Fruit fly (Drosophila melanogaster) whole organism, prepupa: ENCODE data around the gene Mrp4.

Experiments used
- CG10631 ChIP-seq: fragments of 200-800 bp; sonication (Bioruptor generic); optimal IDR thresholded peaks from 2 replicates; lab custom pipeline; 2016; ENCODE audit warnings: missing biosample characterization, missing genetic modification characterization
- CG10669 ChIP-seq: fragments of 200-800 bp; sonication (Bioruptor generic); optimal IDR thresholded peaks from 3 replicates; lab custom pipeline; 2018; ENCODE audit warnings: missing biosample characterization, mild to moderate bottlenecking, missing genetic modification characterization, moderate library complexity
- CG11294 ChIP-seq: fragments of 200-800 bp; sonication (Bioruptor generic); IDR thresholded peaks from 2 replicates; pipeline ENCODE4 v1.3.6; 2022; ENCODE audit warnings: missing biosample characterization, missing genetic modification characterization
- CG11762 ChIP-seq: fragments of 200-800 bp; sonication (Bioruptor generic); optimal IDR thresholded peaks from 3 replicates; lab custom pipeline; 2016; ENCODE audit warnings: missing biosample characterization, missing genetic modification characterization; ENCODE audit not compliant: insufficient read depth
- CG11902 ChIP-seq: fragments of 200-800 bp; sonication (Bioruptor generic); optimal IDR thresholded peaks from 3 replicates; lab custom pipeline; 2016; ENCODE audit warnings: missing biosample characterization, missing genetic modification characterization
- CG15336 ChIP-seq: fragments of 200-800 bp; sonication (Bioruptor generic); IDR thresholded peaks from 2 replicates; pipeline ENCODE4 v1.3.6; 2022; ENCODE audit warnings: missing biosample characterization, missing genetic modification characterization
- CG1621 ChIP-seq: fragments of 200-800 bp; sonication (Bioruptor generic); optimal IDR thresholded peaks from 3 replicates; lab custom pipeline; 2018; ENCODE audit warnings: missing biosample characterization, mild to moderate bottlenecking, missing genetic modification characterization
- CG16779 ChIP-seq: fragments of 200-800 bp; sonication (Bioruptor generic); optimal IDR thresholded peaks from 3 replicates; lab custom pipeline; 2017; ENCODE audit warnings: missing biosample characterization, mild to moderate bottlenecking, missing genetic modification characterization
- CG3032 ChIP-seq: fragments of 200-800 bp; optimal IDR thresholded peaks from 2 replicates; lab custom pipeline; 2019; ENCODE audit warnings: missing biosample characterization, mild to moderate bottlenecking, missing genetic modification characterization, moderate library complexity
- CG34406 ChIP-seq: fragments of 200-800 bp; sonication (Bioruptor generic); optimal IDR thresholded peaks from 3 replicates; lab custom pipeline; 2016; ENCODE audit warnings: missing biosample characterization, missing genetic modification characterization
- CG3919 ChIP-seq: fragments of 200-800 bp; sonication (Bioruptor generic); optimal IDR thresholded peaks from 3 replicates; lab custom pipeline; 2016; ENCODE audit warnings: missing biosample characterization, missing genetic modification characterization
- CG4318 ChIP-seq: fragments of 200-800 bp; sonication (Bioruptor generic); optimal IDR thresholded peaks from 3 replicates; lab custom pipeline; 2017; ENCODE audit warnings: missing biosample characterization, mild to moderate bottlenecking, missing genetic modification characterization
- CG6163 ChIP-seq: fragments of 200-800 bp; sonication (Bioruptor generic); IDR thresholded peaks from 3 replicates; pipeline ENCODE4 v1.3.6; 2022; ENCODE audit warnings: missing biosample characterization, missing genetic modification characterization
- CG6276 ChIP-seq: fragments of 200-800 bp; sonication (Bioruptor generic); optimal IDR thresholded peaks from 2 replicates; lab custom pipeline; 2017; ENCODE audit warnings: missing biosample characterization, mild to moderate bottlenecking, missing genetic modification characterization
- CG6792 ChIP-seq: fragments of 200-800 bp; sonication (Bioruptor generic); optimal IDR thresholded peaks from 3 replicates; lab custom pipeline; 2016; ENCODE audit warnings: missing biosample characterization, missing genetic modification characterization
- CG6854 ChIP-seq: fragments of 200-800 bp; sonication (Bioruptor generic); optimal IDR thresholded peaks from 2 replicates; lab custom pipeline; 2017; ENCODE audit warnings: missing biosample characterization, mild to moderate bottlenecking, missing genetic modification characterization
- CG7368 ChIP-seq: fragments of 200-800 bp; sonication (Bioruptor generic); optimal IDR thresholded peaks from 3 replicates; lab custom pipeline; 2016; ENCODE audit warnings: missing biosample characterization, missing genetic modification characterization
- CG8119 ChIP-seq: fragments of 200-800 bp; sonication (Bioruptor generic); IDR thresholded peaks from 3 replicates; pipeline ENCODE4 v1.3.6; 2022; ENCODE audit warnings: missing biosample characterization, missing genetic modification characterization
- CG8632 ChIP-seq: fragments of 200-800 bp; sonication (Bioruptor generic); optimal IDR thresholded peaks from 3 replicates; lab custom pipeline; 2016; ENCODE audit warnings: missing biosample characterization, missing genetic modification characterization
- CG9139 ChIP-seq: fragments of 200-800 bp; sonication (Bioruptor generic); optimal IDR thresholded peaks from 3 replicates; lab custom pipeline; 2017; ENCODE audit warnings: missing biosample characterization, mild to moderate bottlenecking, missing genetic modification characterization
- Eip75B ChIP-seq: fragments of 200-800 bp; sonication (Bioruptor generic); optimal IDR thresholded peaks from 3 replicates; lab custom pipeline; 2016; ENCODE audit warnings: missing biosample characterization, missing genetic modification characterization
- Eip93F ChIP-seq: fragments of 200-800 bp; sonication (Bioruptor generic); optimal IDR thresholded peaks from 2 replicates; lab custom pipeline; 2016; ENCODE audit warnings: missing biosample characterization, mild to moderate bottlenecking, missing genetic modification characterization
- Ets21C ChIP-seq: fragments of 200-800 bp; sonication (Bioruptor generic); optimal IDR thresholded peaks from 3 replicates; lab custom pipeline; 2016; ENCODE audit warnings: missing biosample characterization, missing genetic modification characterization
- Ets96B ChIP-seq: fragments of 200-800 bp; optimal IDR thresholded peaks from 2 replicates; lab custom pipeline; 2019; ENCODE audit warnings: missing biosample characterization, mild to moderate bottlenecking, missing genetic modification characterization, moderate library complexity
- Gug ChIP-seq: fragments of 200-800 bp; sonication (Bioruptor generic); IDR thresholded peaks from 2 replicates; pipeline ENCODE4 v1.3.6; 2022; ENCODE audit warnings: missing biosample characterization, missing genetic modification characterization
- Hr38 ChIP-seq: sonication (Bioruptor generic); optimal IDR thresholded peaks from 2 replicates; lab custom pipeline; 2016; ENCODE audit warnings: missing biosample characterization, missing genetic modification characterization
- Hr39 ChIP-seq: fragments of 200-800 bp; sonication (Bioruptor generic); optimal IDR thresholded peaks from 2 replicates; lab custom pipeline; 2016; ENCODE audit warnings: missing biosample characterization, missing genetic modification characterization
- Hr4 ChIP-seq: fragments of 200-800 bp; sonication (Bioruptor generic); optimal IDR thresholded peaks from 3 replicates; lab custom pipeline; 2016; ENCODE audit warnings: missing biosample characterization, missing genetic modification characterization
- Lpt ChIP-seq: fragments of 200-800 bp; sonication (Bioruptor generic); optimal IDR thresholded peaks from 3 replicates; lab custom pipeline; 2016; ENCODE audit warnings: missing biosample characterization, missing genetic modification characterization
- Met ChIP-seq: fragments of 200-800 bp; sonication (Bioruptor generic); optimal IDR thresholded peaks from 3 replicates; lab custom pipeline; 2016; ENCODE audit warnings: missing biosample characterization, missing genetic modification characterization
- OdsH ChIP-seq: fragments of 200-800 bp; sonication (Bioruptor generic); optimal IDR thresholded peaks from 3 replicates; lab custom pipeline; 2016; ENCODE audit warnings: missing biosample characterization, missing genetic modification characterization
- Smox ChIP-seq: fragments of 200-800 bp; sonication (Bioruptor generic); optimal IDR thresholded peaks from 3 replicates; lab custom pipeline; 2016; ENCODE audit warnings: missing biosample characterization, missing genetic modification characterization
- Sox102F ChIP-seq: fragments of 200-800 bp; sonication (Bioruptor generic); optimal IDR thresholded peaks from 2 replicates; lab custom pipeline; 2016; ENCODE audit warnings: missing biosample characterization, mild to moderate bottlenecking, missing genetic modification characterization
- Sox15 ChIP-seq: fragments of 200-800 bp; sonication (Bioruptor generic); optimal IDR thresholded peaks from 3 replicates; lab custom pipeline; 2016; ENCODE audit warnings: missing biosample characterization, missing genetic modification characterization
- achi ChIP-seq: fragments of 200-800 bp; sonication (Bioruptor generic); optimal IDR thresholded peaks from 3 replicates; lab custom pipeline; 2016; ENCODE audit warnings: missing biosample characterization, missing genetic modification characterization
- acj6 ChIP-seq: fragments of 200-800 bp; sonication (Bioruptor generic); optimal IDR thresholded peaks from 3 replicates; lab custom pipeline; 2016; ENCODE audit warnings: missing biosample characterization, missing genetic modification characterization
- cyc ChIP-seq: fragments of 200-800 bp; sonication (Bioruptor generic); optimal IDR thresholded peaks from 3 replicates; lab custom pipeline; 2016; ENCODE audit warnings: missing biosample characterization, missing genetic modification characterization
- dac ChIP-seq: fragments of 200-800 bp; sonication (Bioruptor generic); optimal IDR thresholded peaks from 2 replicates; lab custom pipeline; 2017; ENCODE audit warnings: missing biosample characterization, mild to moderate bottlenecking, missing genetic modification characterization
- eg ChIP-seq: fragments of 200-800 bp; sonication (Bioruptor generic); IDR thresholded peaks from 3 replicates; pipeline ENCODE4 v1.3.6; 2022; ENCODE audit warnings: missing biosample characterization, missing genetic modification characterization
- esn ChIP-seq: fragments of 200-800 bp; sonication (Bioruptor generic); optimal IDR thresholded peaks from 2 replicates; lab custom pipeline; 2016; ENCODE audit warnings: missing biosample characterization, mild to moderate bottlenecking, missing genetic modification characterization, moderate library complexity
- fd59A ChIP-seq: fragments of 200-800 bp; sonication (Bioruptor generic); optimal IDR thresholded peaks from 2 replicates; lab custom pipeline; 2017; ENCODE audit warnings: missing biosample characterization, mild to moderate bottlenecking, missing genetic modification characterization, missing genetic modification reagents
- fd85E ChIP-seq: fragments of 200-800 bp; sonication (Bioruptor generic); optimal IDR thresholded peaks from 3 replicates; lab custom pipeline; 2016; ENCODE audit warnings: missing biosample characterization, missing genetic modification characterization
- fkh ChIP-seq: fragments of 200-800 bp; sonication (Bioruptor generic); optimal IDR thresholded peaks from 3 replicates; lab custom pipeline; 2017; ENCODE audit warnings: missing biosample characterization, mild to moderate bottlenecking, missing genetic modification characterization, moderate library complexity
- lz ChIP-seq: fragments of 200-800 bp; sonication (Bioruptor generic); optimal IDR thresholded peaks from 3 replicates; lab custom pipeline; 2016; ENCODE audit warnings: missing biosample characterization, missing genetic modification characterization
- pdm3 ChIP-seq: fragments of 200-800 bp; sonication (Bioruptor generic); optimal IDR thresholded peaks from 3 replicates; lab custom pipeline; 2016; ENCODE audit warnings: missing biosample characterization, missing genetic modification characterization
- spab ChIP-seq: fragments of 200-800 bp; sonication (Bioruptor generic); optimal IDR thresholded peaks from 2 replicates; lab custom pipeline; 2017; ENCODE audit warnings: missing biosample characterization, mild to moderate bottlenecking, missing genetic modification characterization, missing genetic modification reagents
- ss ChIP-seq, 2 experiments: fragments of 200-800 bp; sonication (Bioruptor generic); optimal IDR thresholded peaks; 2 replicates in 1 of 2; 3 replicates in 1 of 2; lab custom pipeline; 2017 to 2018; ENCODE audit warnings: mild to moderate bottlenecking in 2 of 2, missing biosample characterization in 2 of 2, missing genetic modification characterization in 2 of 2, moderate library complexity in 1 of 2
- svp ChIP-seq: fragments of 200-800 bp; sonication (Bioruptor generic); peaks from one replicate; lab custom pipeline; 2016; ENCODE audit warnings: missing biosample characterization, missing genetic modification characterization
- topi ChIP-seq: fragments of 200-800 bp; sonication (Bioruptor generic); optimal IDR thresholded peaks from 3 replicates; lab custom pipeline; 2016; ENCODE audit warnings: missing biosample characterization, missing genetic modification characterization

Mrp4 gene

DNA sequence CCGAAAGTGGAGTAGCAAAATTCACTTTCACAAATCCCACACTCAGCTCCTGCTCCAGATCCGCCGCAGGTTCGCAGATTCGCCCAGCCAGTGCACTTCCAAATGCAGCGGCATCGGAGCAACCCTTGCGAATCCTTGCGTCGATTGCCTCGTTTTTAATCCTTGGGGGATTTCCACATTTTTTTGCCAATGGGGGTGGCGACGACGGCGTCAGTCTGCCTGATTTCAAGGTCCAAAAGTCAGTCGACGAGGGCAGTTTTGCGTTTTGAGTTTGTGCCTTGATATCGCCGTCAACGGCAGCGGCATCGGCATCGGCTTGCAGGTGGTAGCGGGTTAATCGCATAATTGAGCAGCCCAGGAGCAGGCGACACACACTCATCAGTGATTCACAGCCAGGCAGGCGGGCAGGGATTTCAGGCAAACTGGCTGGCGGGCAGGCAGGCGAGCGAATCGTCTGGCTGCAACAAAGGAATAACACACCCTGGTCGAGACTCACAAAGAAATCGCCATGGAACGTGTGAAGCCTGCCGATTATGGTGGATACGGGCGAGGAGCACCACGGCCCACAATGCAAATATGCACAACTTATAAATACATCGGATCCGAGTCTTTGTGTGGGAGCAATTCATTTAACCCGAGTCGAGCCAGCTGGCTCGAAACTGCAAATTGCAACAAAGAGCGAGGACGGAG, 46.5 kb downstream of the Mrp4 start (continued):
- TF ChIP-seq CG8119 (no peak), Ets96B (tag; lab: Kevin White, UChicago) (no peak), CG11902 (GFP tag; lab: Kevin White, UChicago) (no peak), CG16779 (no peak), CG1621 (peak; percentile 43), dac (no peak), Hr39 (no peak), CG3919 (GFP tag; lab: Kevin White, UChicago) (no peak), Hr38 (GFP tag; lab: Kevin White, UChicago) (no peak), fd85E (no peak), CG34406 (GFP tag; lab: Kevin White, UChicago) (no peak), acj6 (no peak), Smox (GFP tag; lab: Kevin White, UChicago) (no peak), spab (GFP tag; lab: Kevin White, UChicago) (no peak), fd59A (no peak), eg (GFP tag; lab: Robert Waterston, UW) (no peak), esn (GFP tag; lab: Kevin White, UChicago) (no peak), CG6854 (GFP tag; lab: Kevin White, UChicago) (peak; percentile 1), lz (no peak)

DNA sequence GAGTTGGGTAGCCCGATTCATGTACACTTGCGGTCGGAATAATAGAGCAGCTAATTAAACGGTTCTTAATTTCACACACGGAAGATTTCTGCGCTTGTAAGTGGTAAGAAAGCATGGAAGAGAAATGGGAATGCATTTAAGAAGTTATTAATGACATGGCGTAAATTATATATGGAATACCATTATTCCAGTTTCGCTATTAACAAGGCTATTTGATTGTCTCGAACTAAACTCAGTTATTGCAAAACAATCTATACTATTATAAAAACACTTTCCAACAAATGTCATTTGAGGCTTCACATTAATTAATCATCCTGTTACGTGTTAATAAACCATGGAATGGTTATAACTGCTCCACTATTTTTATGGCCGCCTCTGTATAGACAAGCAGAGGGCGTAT, 47.2 kb downstream of the Mrp4 start:
- TF ChIP-seq spab (GFP tag; lab: Kevin White, UChicago): peak; percentile 15
- TF ChIP-seq OdsH (GFP tag; lab: Kevin White, UChicago): peak; percentile 31
- no peak for TF ChIP-seq Lpt (GFP tag; lab: Kevin White, UChicago)
- TF ChIP-seq CG4318: peak; percentile 35
- peak; percentile 4 for TF ChIP-seq topi (GFP tag; lab: Kevin White, UChicago)
- peak; percentile 4 for TF ChIP-seq Smox (GFP tag; lab: Kevin White, UChicago)
- no peak for TF ChIP-seq Ets21C (GFP tag; lab: Kevin White, UChicago)
- peak; percentile 17 for TF ChIP-seq Hr39
- TF ChIP-seq CG3919 (GFP tag; lab: Kevin White, UChicago): peak; percentile 14
- peak; percentile 67 for TF ChIP-seq CG6276
- TF ChIP-seq pdm3: peak; percentile 9
- peak; percentile 52 for TF ChIP-seq Hr4 (GFP tag; lab: Kevin White, UChicago)
- TF ChIP-seq Gug: no peak
- no peak for TF ChIP-seq Sox15
- no peak for TF ChIP-seq fkh
- TF ChIP-seq achi (GFP tag; lab: Kevin White, UChicago): peak; percentile 26
- TF ChIP-seq ss (GFP tag; optimal IDR thresholded peaks at IDR 0.05; lab: Kevin White, UChicago): no peak
- TF ChIP-seq CG9139: no peak
- TF ChIP-seq CG7368 (GFP tag; lab: Kevin White, UChicago): no peak
- TF ChIP-seq Sox102F: no peak
- no peak for TF ChIP-seq Eip93F (GFP tag; lab: Kevin White, UChicago)
- peak; percentile 43 for TF ChIP-seq CG3032 (tag; lab: Kevin White, UChicago)
- TF ChIP-seq fd59A: peak; percentile 20
- peak; percentile 33 for TF ChIP-seq CG10669 (GFP tag; lab: Kevin White, UChicago)
- TF ChIP-seq CG8119: peak; percentile 63
- TF ChIP-seq CG6163 (GFP tag; lab: Robert Waterston, UW): no peak
- peak; percentile 55 for TF ChIP-seq CG15336
- TF ChIP-seq CG11294: no peak
- TF ChIP-seq CG10631: peak; percentile 21
- peak; percentile 0 for TF ChIP-seq CG16779
- TF ChIP-seq CG11762 (GFP tag; lab: Kevin White, UChicago): peak; percentile 34
- no peak for TF ChIP-seq CG11902 (GFP tag; lab: Kevin White, UChicago)
- TF ChIP-seq CG8632 (GFP tag; lab: Kevin White, UChicago): peak; percentile 11
- TF ChIP-seq eg (GFP tag; lab: Robert Waterston, UW): no peak
- no peak for TF ChIP-seq Eip75B
- TF ChIP-seq CG6792 (GFP tag; lab: Kevin White, UChicago): no peak
- no peak for TF ChIP-seq CG1621
- no peak for TF ChIP-seq svp (GFP tag; lab: Kevin White, UChicago)
- TF ChIP-seq acj6: peak; percentile 46
- TF ChIP-seq Met (GFP tag; lab: Kevin White, UChicago): no peak
- no peak for TF ChIP-seq cyc (GFP tag; lab: Kevin White, UChicago)
- no peak for TF ChIP-seq fd85E
- no peak for TF ChIP-seq CG6854 (GFP tag; lab: Kevin White, UChicago)
